Worm (Caenorhabditis elegans) whole organism, L1 larva: ENCODE results near the gene rab-3.
A peak's percentile ranks its signal among the peaks of the same experiment; 100 is the strongest.

ENCODE experiments used
- C04F5.9 ChIP-seq: sonication (generic microtip); optimal IDR thresholded peaks from 2 replicates; lab custom pipeline; 2016; ENCODE audit warnings: missing genetic modification characterization, missing compliant biosample characterization
- C16A3.4 ChIP-seq: fragments of 150-350 bp; optimal IDR thresholded peaks from 2 replicates; lab custom pipeline; 2014; ENCODE audit warnings: missing biosample characterization, missing genetic modification characterization
- ama-1 ChIP-seq: fragments of 150-350 bp; optimal IDR thresholded peaks from 2 replicates; lab custom pipeline; 2014
- blmp-1 ChIP-seq: fragments of 150-350 bp; optimal IDR thresholded peaks from 2 replicates; lab custom pipeline; 2014; ENCODE audit warnings: missing biosample characterization, missing genetic modification characterization
- ceh-82 ChIP-seq, 3 experiments: fragments of 150-350 bp in 1 of 3; sonication (generic microtip) in 2 of 3; optimal IDR thresholded peaks; 2 replicates each; lab custom pipeline; 2014 to 2017; ENCODE audit warnings: missing biosample characterization in 3 of 3, missing genetic modification characterization in 3 of 3
- dpl-1 ChIP-seq, 3 experiments: fragments of 150-350 bp in 2 of 3; sonication (generic microtip) in 1 of 3; optimal IDR thresholded peaks; 2 replicates each; lab custom pipeline; 2014 to 2017; ENCODE audit warnings: missing biosample characterization in 3 of 3, missing genetic modification characterization in 3 of 3, missing genetic modification reagents in 3 of 3
- dsc-1 ChIP-seq: sonication (generic microtip); optimal IDR thresholded peaks from 2 replicates; lab custom pipeline; 2016; ENCODE audit warnings: mild to moderate bottlenecking, missing genetic modification characterization, missing compliant biosample characterization
- efl-1 ChIP-seq, 4 experiments: fragments of 150-350 bp; optimal IDR thresholded peaks in 3 of 4; peaks in 1 of 4; 1 replicate in 1 of 4; 2 replicates in 3 of 4; lab custom pipeline; 2014; ENCODE audit warnings: missing biosample characterization in 2 of 4, missing genetic modification characterization in 2 of 4, missing genetic modification reagents in 2 of 4
- egl-13 ChIP-seq: sonication (generic microtip); optimal IDR thresholded peaks from 2 replicates; lab custom pipeline; 2016; ENCODE audit warnings: missing genotype, missing genetic modification reagents, missing genetic modification characterization, missing compliant biosample characterization
- egl-27 ChIP-seq, 2 experiments: fragments of 150-350 bp in 1 of 2; sonication (generic microtip); optimal IDR thresholded peaks; 3 replicates each; lab custom pipeline; 2017 to 2018; ENCODE audit warnings: missing biosample characterization in 2 of 2, missing genetic modification characterization in 2 of 2, missing genetic modification reagents in 2 of 2
- elt-2 ChIP-seq: sonication (generic microtip); optimal IDR thresholded peaks from 2 replicates; lab custom pipeline; 2016; ENCODE audit warnings: missing genetic modification characterization, mild to moderate bottlenecking, inconsistent platforms, missing compliant biosample characterization, missing genetic modification reagents
- elt-3 ChIP-seq, 6 experiments: fragments of 150-350 bp in 1 of 6; sonication (generic microtip); optimal IDR thresholded peaks; 2 replicates each; lab custom pipeline; 2017 to 2018; ENCODE audit warnings: missing biosample characterization in 6 of 6, missing genetic modification characterization in 6 of 6, inconsistent platforms in 1 of 6
- fkh-4 ChIP-seq: sonication (generic microtip); optimal IDR thresholded peaks from 2 replicates; lab custom pipeline; 2016; ENCODE audit warnings: missing compliant biosample characterization, missing genetic modification characterization, borderline replicate concordance
- fkh-8 ChIP-seq: sonication (generic microtip); optimal IDR thresholded peaks from 2 replicates; lab custom pipeline; 2016; ENCODE audit warnings: mild to moderate bottlenecking, missing genetic modification characterization, missing compliant biosample characterization
- fos-1 ChIP-seq: fragments of 150-350 bp; optimal IDR thresholded peaks from 2 replicates; lab custom pipeline; 2014; ENCODE audit warnings: missing biosample characterization, missing genetic modification characterization
- hlh-4 ChIP-seq: sonication (generic microtip); optimal IDR thresholded peaks from 2 replicates; lab custom pipeline; 2016; ENCODE audit warnings: mild to moderate bottlenecking, missing genetic modification characterization, missing compliant biosample characterization
- isw-1 ChIP-seq: fragments of 200-800 bp; sonication (Bioruptor generic); IDR thresholded peaks from 2 replicates; pipeline ENCODE4 v1.3.6; 2022; ENCODE audit warnings: missing genetic modification characterization, missing compliant biosample characterization
- lin-14 ChIP-seq: fragments of 200-800 bp; sonication (Bioruptor generic); optimal IDR thresholded peaks from 2 replicates; lab custom pipeline; 2018; ENCODE audit warnings: mild to moderate bottlenecking, missing genetic modification characterization, moderate library complexity, missing compliant biosample characterization
- lin-15B ChIP-seq: fragments of 150-350 bp; sonication (generic microtip); optimal IDR thresholded peaks from 3 replicates; lab custom pipeline; 2014; ENCODE audit warnings: missing biosample characterization, missing genetic modification characterization
- lin-35 ChIP-seq, 2 experiments: fragments of 150-350 bp; optimal IDR thresholded peaks; 2 replicates each; lab custom pipeline; 2014; ENCODE audit warnings: missing biosample characterization in 2 of 2, missing genetic modification characterization in 2 of 2, missing genetic modification reagents in 2 of 2
- lin-39 ChIP-seq: fragments of 150-350 bp; optimal IDR thresholded peaks from 2 replicates; lab custom pipeline; 2014; ENCODE audit warnings: missing biosample characterization, missing genetic modification reagents, missing genetic modification characterization
- lsy-2 ChIP-seq, 2 experiments: fragments of 150-350 bp; optimal IDR thresholded peaks; 2 replicates each; lab custom pipeline; 2014; ENCODE audit warnings: missing biosample characterization in 2 of 2, missing genetic modification characterization in 2 of 2
- mab-9 ChIP-seq: fragments of 200-800 bp; sonication (Bioruptor generic); IDR thresholded peaks from 2 replicates; pipeline ENCODE4 v1.3.6; 2022; ENCODE audit warnings: missing genetic modification reagents, missing genetic modification characterization, missing compliant biosample characterization
- mdl-1 ChIP-seq, 2 experiments: fragments of 150-350 bp; optimal IDR thresholded peaks; 2 replicates each; lab custom pipeline; 2014 to 2017; ENCODE audit warnings: missing biosample characterization in 2 of 2, missing genetic modification characterization in 2 of 2, inconsistent platforms in 1 of 2
- mef-2 ChIP-seq: fragments of 150-350 bp; optimal IDR thresholded peaks from 2 replicates; lab custom pipeline; 2014; ENCODE audit warnings: missing biosample characterization, missing genetic modification characterization
- mep-1 ChIP-seq: fragments of 150-350 bp; optimal IDR thresholded peaks from 2 replicates; lab custom pipeline; 2014; ENCODE audit warnings: missing biosample characterization, missing genetic modification characterization
- nhr-11 ChIP-seq: fragments of 150-350 bp; optimal IDR thresholded peaks from 2 replicates; lab custom pipeline; 2014; ENCODE audit warnings: missing biosample characterization, missing genetic modification characterization
- nhr-12 ChIP-seq: sonication (generic microtip); optimal IDR thresholded peaks from 2 replicates; lab custom pipeline; 2017; ENCODE audit warnings: missing biosample characterization, missing genetic modification characterization
- nhr-19 ChIP-seq: fragments of 200-800 bp; sonication (Bioruptor generic); conservative IDR thresholded peaks from 2 replicates; pipeline ENCODE4 v1.3.6; 2022; ENCODE audit warnings: missing genetic modification characterization, missing compliant biosample characterization
- nhr-20 ChIP-seq: sonication (generic microtip); optimal IDR thresholded peaks from 2 replicates; lab custom pipeline; 2016; ENCODE audit warnings: mild to moderate bottlenecking, missing genetic modification characterization, missing compliant biosample characterization
- nhr-28 ChIP-seq: fragments of 150-350 bp; optimal IDR thresholded peaks from 2 replicates; lab custom pipeline; 2014; ENCODE audit warnings: missing biosample characterization, missing genetic modification characterization
- nhr-47 ChIP-seq: sonication (generic microtip); optimal IDR thresholded peaks from 2 replicates; lab custom pipeline; 2016; ENCODE audit warnings: mild to moderate bottlenecking, missing genetic modification characterization, moderate library complexity, missing compliant biosample characterization
- nhr-71 ChIP-seq: sonication (generic microtip); optimal IDR thresholded peaks from 2 replicates; lab custom pipeline; 2016; ENCODE audit warnings: mild to moderate bottlenecking, missing genetic modification characterization, moderate library complexity, missing compliant biosample characterization
- nhr-77 ChIP-seq: fragments of 150-350 bp; optimal IDR thresholded peaks from 2 replicates; lab custom pipeline; 2014; ENCODE audit warnings: missing biosample characterization, missing genetic modification characterization
- nhr-84 ChIP-seq: sonication (generic microtip); optimal IDR thresholded peaks from 2 replicates; lab custom pipeline; 2017; ENCODE audit warnings: missing biosample characterization, missing genetic modification characterization
- nhr-85 ChIP-seq: sonication (generic microtip); peaks from one replicate; lab custom pipeline; 2016; ENCODE audit warnings: missing genetic modification characterization, inconsistent platforms, missing compliant biosample characterization
- pag-3 ChIP-seq: sonication (generic microtip); optimal IDR thresholded peaks from 2 replicates; lab custom pipeline; 2017; ENCODE audit warnings: missing genetic modification characterization, mild to moderate bottlenecking, missing compliant biosample characterization, antibody characterized with exemption, borderline replicate concordance; ENCODE audit not compliant: insufficient read depth
- pax-3 ChIP-seq: fragments of 200-800 bp; sonication (Bioruptor generic); optimal IDR thresholded peaks from 2 replicates; lab custom pipeline; 2018; ENCODE audit warnings: mild to moderate bottlenecking, missing genetic modification characterization, moderate library complexity, missing compliant biosample characterization
- rnt-1 ChIP-seq: sonication (generic microtip); optimal IDR thresholded peaks from 2 replicates; lab custom pipeline; 2016; ENCODE audit warnings: mild to moderate bottlenecking, missing genetic modification characterization, moderate library complexity, missing compliant biosample characterization
- skn-1 ChIP-seq: fragments of 150-350 bp; optimal IDR thresholded peaks from 2 replicates; lab custom pipeline; 2014; ENCODE audit warnings: missing biosample characterization, missing genetic modification characterization
- snu-23 ChIP-seq: sonication (generic microtip); optimal IDR thresholded peaks from 2 replicates; lab custom pipeline; 2016; ENCODE audit warnings: missing genetic modification characterization, missing compliant biosample characterization
- sox-4 ChIP-seq: sonication (generic microtip); optimal IDR thresholded peaks from 2 replicates; lab custom pipeline; 2016; ENCODE audit warnings: missing genetic modification characterization, missing compliant biosample characterization
- unc-130 ChIP-seq: fragments of 150-350 bp; optimal IDR thresholded peaks from 2 replicates; lab custom pipeline; 2017; ENCODE audit warnings: missing biosample characterization, missing genetic modification characterization, inconsistent platforms
- unc-30 ChIP-seq: sonication (generic microtip); optimal IDR thresholded peaks from 2 replicates; lab custom pipeline; 2017; ENCODE audit warnings: missing biosample characterization, missing genetic modification characterization
- unc-86 ChIP-seq: sonication (generic microtip); optimal IDR thresholded peaks from 2 replicates; lab custom pipeline; 2016; ENCODE audit warnings: missing genetic modification characterization, missing compliant biosample characterization
- vab-15 ChIP-seq: sonication (generic microtip); optimal IDR thresholded peaks from 2 replicates; lab custom pipeline; 2017; ENCODE audit warnings: missing genotype, mild to moderate bottlenecking, missing genetic modification characterization, missing compliant biosample characterization
- zag-1 ChIP-seq: fragments of 150-350 bp; optimal IDR thresholded peaks from 2 replicates; lab custom pipeline; 2014; ENCODE audit warnings: missing biosample characterization, missing genetic modification characterization
- ztf-11 ChIP-seq, 2 experiments: sonication (generic microtip); optimal IDR thresholded peaks; 2 replicates each; lab custom pipeline; 2016 to 2017; ENCODE audit warnings: missing genetic modification characterization in 2 of 2, missing biosample characterization in 1 of 2, missing compliant biosample characterization in 1 of 2
- ztf-4 ChIP-seq: fragments of 150-350 bp; optimal IDR thresholded peaks from 2 replicates; lab custom pipeline; 2014; ENCODE audit warnings: missing biosample characterization, missing genetic modification characterization

The rab-3 gene

ce11 chrII:5698869-5699268 lies 28.8 kb downstream of the rab-3 start, which contains the start of the genes C25H3.10 and C25H3.1 (continued):
- TF ChIP-seq nhr-47 (tag; lab: Kevin White, UChicago) (no peak), egl-27 (tag; optimal IDR thresholded peaks at IDR 0.05; lab: Kevin White, UChicago) (no peak), lin-39 (tag; lab: Kevin White, UChicago) (no peak), rnt-1 (peak; percentile 44), snu-23 (peak; percentile 33), nhr-85 (no peak), C04F5.9 (tag; lab: Kevin White, UChicago) (no peak), pag-3 (tag; lab: Kevin White, UChicago) (no peak), vab-15 (tag; lab: Kevin White, UChicago) (no peak), ceh-82 (tag; optimal IDR thresholded peaks at IDR 0.05; lab: Kevin White, UChicago) (no peak), lin-14 (GFP tag; lab: Kevin White, UChicago) (peak; percentile 6), elt-3 (tag; optimal IDR thresholded peaks at IDR 0.05; lab: Kevin White, UChicago) (no peak), elt-2 (tag; lab: Kevin White, UChicago) (no peak), fos-1 (tag; lab: Kevin White, UChicago) (no peak), nhr-19 (GFP tag; lab: Robert Waterston, UW) (peak; percentile 10), unc-30 (tag; lab: Kevin White, UChicago) (no peak), blmp-1 (tag; lab: Kevin White, UChicago) (peak; percentile 20), lsy-2 (tag; optimal IDR thresholded peaks at IDR 0.05; lab: Kevin White, UChicago) (peak; percentile 2 to 4), unc-86 (tag; lab: Kevin White, UChicago) (no peak), ama-1 (no peak)
- TF ChIP-seq, all 84 proteins: peak for 9

ce11 chrII:5698254-5698653 lies 29.4 kb downstream of the rab-3 start:
- TF ChIP-seq lsy-2 (tag; optimal IDR thresholded peaks at IDR 0.05; lab: Kevin White, UChicago) (peak; percentile 44 to 55), mab-9 (GFP tag; lab: Robert Waterston, UW) (no peak), fkh-4 (tag; lab: Kevin White, UChicago) (no peak), fos-1 (tag; lab: Kevin White, UChicago) (no peak), ztf-4 (tag; lab: Kevin White, UChicago) (peak; percentile 35), snu-23 (peak; percentile 77), rnt-1 (peak; percentile 57), unc-86 (tag; lab: Kevin White, UChicago) (no peak), mdl-1 (tag; optimal IDR thresholded peaks at IDR 0.05; lab: Kevin White, UChicago) (peak in 1 of 2 experiments; percentile 26), skn-1 (tag; lab: Kevin White, UChicago) (peak; percentile 4), ztf-11 (tag; optimal IDR thresholded peaks at IDR 0.05; lab: Kevin White, UChicago) (no peak), fkh-8 (tag; lab: Kevin White, UChicago) (peak; percentile 19), C04F5.9 (tag; lab: Kevin White, UChicago) (no peak), C16A3.4 (tag; lab: Kevin White, UChicago) (peak; percentile 50), nhr-12 (no peak), nhr-77 (tag; lab: Kevin White, UChicago) (no peak), lin-35 (GFP tag; optimal IDR thresholded peaks at IDR 0.05; lab: Kevin White, UChicago) (peak; percentile 27 to 72), unc-130 (tag; lab: Kevin White, UChicago) (peak; percentile 81), nhr-11 (tag; lab: Kevin White, UChicago) (peak; percentile 36), sox-4 (no peak), zag-1 (no peak), hlh-4 (tag; lab: Kevin White, UChicago) (no peak), lin-15B (tag; lab: Kevin White, UChicago) (no peak), ama-1 (no peak), lin-14 (GFP tag; lab: Kevin White, UChicago) (peak; percentile 85), efl-1 (optimal IDR thresholded peaks at IDR 0.05; lab: Kevin White, UChicago) (no peak), efl-1 (GFP tag; optimal IDR thresholded peaks at IDR 0.05 in 1 of 2; lab: Kevin White, UChicago) (no peak), nhr-71 (tag; lab: Kevin White, UChicago) (peak; percentile 88), nhr-20 (tag; lab: Kevin White, UChicago) (peak; percentile 77), dsc-1 (tag; lab: Kevin White, UChicago) (no peak), dpl-1 (GFP tag; optimal IDR thresholded peaks at IDR 0.05; lab: Kevin White, UChicago) (peak in 2 of 3 experiments; percentile 23 to 44), pax-3 (tag; lab: Kevin White, UChicago) (no peak), isw-1 (GFP tag; lab: Robert Waterston, UW) (no peak), pag-3 (tag; lab: Kevin White, UChicago) (peak; percentile 81), nhr-84 (no peak), egl-13 (tag; lab: Kevin White, UChicago) (no peak), nhr-28 (no peak), mep-1 (peak; percentile 52), mef-2 (tag; lab: Kevin White, UChicago) (no peak)
